Worm (Caenorhabditis elegans) whole organism, late embryonic: ENCODE measurements around the gene ztf-28.

Experiments used
- ceh-14 ChIP-seq: sonication (generic microtip); optimal IDR thresholded peaks from 2 replicates; lab custom pipeline; 2016; ENCODE audit warnings: missing genotype, missing genetic modification characterization, missing compliant biosample characterization
- ceh-31 ChIP-seq: sonication (generic microtip); optimal IDR thresholded peaks from 2 replicates; lab custom pipeline; 2016; ENCODE audit warnings: missing genetic modification characterization, missing compliant biosample characterization
- che-1 ChIP-seq: sonication (generic microtip); optimal IDR thresholded peaks from 2 replicates; lab custom pipeline; 2016; ENCODE audit warnings: mild to moderate bottlenecking, missing genetic modification characterization, missing compliant biosample characterization
- dve-1 ChIP-seq: sonication (generic microtip); optimal IDR thresholded peaks from 2 replicates; lab custom pipeline; 2017; ENCODE audit warnings: antibody characterized with exemption, mild to moderate bottlenecking, missing genetic modification characterization, missing compliant biosample characterization
- fkh-6 ChIP-seq: sonication (generic microtip); optimal IDR thresholded peaks from 2 replicates; lab custom pipeline; 2016; ENCODE audit warnings: missing genetic modification characterization, missing compliant biosample characterization
- hlh-15 ChIP-seq: sonication (generic microtip); optimal IDR thresholded peaks from 2 replicates; lab custom pipeline; 2016; ENCODE audit warnings: missing genetic modification characterization, missing compliant biosample characterization
- hlh-6 ChIP-seq: sonication (generic microtip); optimal IDR thresholded peaks from 2 replicates; lab custom pipeline; 2016; ENCODE audit warnings: missing genotype, missing genetic modification characterization, missing compliant biosample characterization
- hlh-8 ChIP-seq: sonication (generic microtip); optimal IDR thresholded peaks from 2 replicates; lab custom pipeline; 2016; ENCODE audit warnings: missing genotype, missing genetic modification characterization, missing compliant biosample characterization
- nhr-11 ChIP-seq: fragments of 150-350 bp; optimal IDR thresholded peaks from 2 replicates; lab custom pipeline; 2014; ENCODE audit warnings: missing biosample characterization, missing genetic modification characterization
- pha-4 ChIP-seq: fragments of 150-350 bp; optimal IDR thresholded peaks from 2 replicates; lab custom pipeline; 2018; ENCODE audit warnings: missing biosample characterization, missing genetic modification reagents, missing genetic modification characterization

DNA sequence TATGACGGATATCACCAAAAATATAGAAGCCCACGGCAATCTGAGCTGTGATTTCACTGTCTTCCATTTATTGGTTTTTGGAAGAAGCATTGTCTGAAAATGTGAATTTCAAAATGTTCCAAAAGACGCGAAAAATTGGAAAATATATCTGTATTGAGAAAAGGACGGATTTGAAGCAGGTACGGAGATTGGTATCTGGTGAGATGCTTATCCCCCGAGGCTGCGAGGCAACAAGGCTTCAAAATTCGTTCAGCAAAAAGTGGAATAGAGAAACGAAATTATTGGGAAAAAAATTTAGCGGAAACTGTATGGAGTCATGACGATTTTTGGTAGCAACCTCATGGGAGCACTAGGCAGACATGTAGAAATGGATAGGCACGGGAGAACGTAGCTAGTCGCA lies 12.6 kb downstream of the ztf-28 start, which contains the start of gene F36F12.1:
- no peak for TF ChIP-seq fkh-6 (tag; lab: Kevin White, UChicago)
- TF ChIP-seq dve-1 (tag; lab: Kevin White, UChicago) = no peak
- no peak for TF ChIP-seq hlh-8 (tag; lab: Kevin White, UChicago)
- no peak for TF ChIP-seq ceh-31
- TF ChIP-seq pha-4 (tag; lab: Kevin White, UChicago) = no peak
- no peak for TF ChIP-seq che-1
- TF ChIP-seq ceh-14 = no peak
- no peak for TF ChIP-seq hlh-15 (tag; lab: Kevin White, UChicago)
- TF ChIP-seq hlh-6 (tag; lab: Kevin White, UChicago) = no peak
- TF ChIP-seq nhr-11 (tag; lab: Kevin White, UChicago) = no peak
